Worm (Caenorhabditis elegans) whole organism, L1 larva: Measurements from ENCODE around the gene C46C2.7.
"Not testable (repeated sequence)": the region's sequence is repeated elsewhere in the genome, so short reads cannot be mapped to it uniquely, and the experiment has no call there.

Experiments
- alr-1 ChIP-seq: fragments of 200-800 bp; sonication (Bioruptor generic); optimal IDR thresholded peaks from 2 replicates; lab custom pipeline; 2018; ENCODE audit warnings: borderline replicate concordance, mild to moderate bottlenecking, missing genetic modification characterization, missing compliant biosample characterization
- ama-1 ChIP-seq: fragments of 150-350 bp; optimal IDR thresholded peaks from 2 replicates; lab custom pipeline; 2014
- egl-13 ChIP-seq: sonication (generic microtip); optimal IDR thresholded peaks from 2 replicates; lab custom pipeline; 2016; ENCODE audit warnings: missing genotype, missing genetic modification reagents, missing genetic modification characterization, missing compliant biosample characterization
- elt-2 ChIP-seq: sonication (generic microtip); optimal IDR thresholded peaks from 2 replicates; lab custom pipeline; 2016; ENCODE audit warnings: missing genetic modification characterization, mild to moderate bottlenecking, inconsistent platforms, missing compliant biosample characterization, missing genetic modification reagents
- lir-3 ChIP-seq: sonication (generic microtip); optimal IDR thresholded peaks from 2 replicates; lab custom pipeline; 2016; ENCODE audit warnings: mild to moderate bottlenecking, missing genetic modification characterization, moderate library complexity, missing compliant biosample characterization; ENCODE audit not compliant: poor library complexity
- lsy-2 ChIP-seq, 2 experiments: fragments of 150-350 bp; optimal IDR thresholded peaks; 2 replicates each; lab custom pipeline; 2014; ENCODE audit warnings: missing biosample characterization in 2 of 2, missing genetic modification characterization in 2 of 2
- nhr-11 ChIP-seq: fragments of 150-350 bp; optimal IDR thresholded peaks from 2 replicates; lab custom pipeline; 2014; ENCODE audit warnings: missing biosample characterization, missing genetic modification characterization
- snpc-4 ChIP-seq: fragments of 150-350 bp; optimal IDR thresholded peaks from 2 replicates; lab custom pipeline; 2014; ENCODE audit warnings: missing biosample characterization, missing genetic modification characterization
- sptf-1 ChIP-seq: fragments of 150-350 bp; optimal IDR thresholded peaks from 2 replicates; lab custom pipeline; 2014; ENCODE audit warnings: missing biosample characterization, missing genetic modification characterization
- unc-86 ChIP-seq: sonication (generic microtip); optimal IDR thresholded peaks from 2 replicates; lab custom pipeline; 2016; ENCODE audit warnings: missing genetic modification characterization, missing compliant biosample characterization

DNA sequence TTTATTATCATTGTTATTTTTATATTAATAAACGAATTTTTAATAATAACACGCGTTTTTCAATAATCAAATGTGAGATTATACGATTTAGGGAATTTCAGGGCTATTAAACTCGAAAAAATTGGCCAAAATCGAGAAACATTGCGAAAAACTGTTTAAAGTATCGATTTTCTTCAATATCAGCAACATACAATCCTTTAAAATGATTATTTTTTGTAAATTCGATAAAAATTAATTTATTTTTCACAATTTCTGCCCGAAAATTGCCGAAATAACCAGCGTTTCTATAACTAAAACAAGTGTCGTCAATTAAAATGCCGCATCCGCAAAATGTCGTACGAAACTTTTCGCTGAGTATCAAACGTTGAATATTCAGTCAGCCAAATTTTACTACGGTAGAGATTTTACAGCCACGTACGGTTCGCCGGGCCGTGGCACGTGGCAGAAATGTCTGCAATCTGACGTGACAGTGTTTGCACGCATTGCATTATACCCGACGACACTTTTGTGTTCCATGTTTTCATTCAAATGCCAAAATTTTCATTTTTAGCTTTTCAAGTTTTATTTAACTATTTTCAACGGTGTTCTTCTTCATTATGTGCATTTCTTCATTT is 1.5 kb downstream of the C46C2.7 start:
- peak; percentile 22 to 51 for TF ChIP-seq lsy-2 (tag; optimal IDR thresholded peaks at IDR 0.05; lab: Kevin White, UChicago)
- not testable (repeated sequence) for TF ChIP-seq snpc-4 (tag; lab: Kevin White, UChicago); alr-1 (tag; lab: Kevin White, UChicago); lir-3 (tag; lab: Kevin White, UChicago); nhr-11 (tag; lab: Kevin White, UChicago); sptf-1; ama-1; egl-13 (tag; lab: Kevin White, UChicago); unc-86 (tag; lab: Kevin White, UChicago); elt-2 (tag; lab: Kevin White, UChicago)
